Worm (Caenorhabditis elegans) whole organism, young adult: ENCODE results near the gene lips-5.

Source experiments
- B0035.1 ChIP-seq: sonication (generic microtip); optimal IDR thresholded peaks from 2 replicates; lab custom pipeline; 2016; ENCODE audit warnings: missing genetic modification characterization, mild to moderate bottlenecking, missing compliant biosample characterization, missing genotype, missing genetic modification reagents
- B0261.1 ChIP-seq: sonication (generic microtip); optimal IDR thresholded peaks from 2 replicates; lab custom pipeline; 2016; ENCODE audit warnings: mild to moderate bottlenecking, missing genetic modification characterization, moderate library complexity, missing compliant biosample characterization
- B0336.3 ChIP-seq: fragments of 200-800 bp; sonication (Bioruptor generic); IDR thresholded peaks from 2 replicates; pipeline ENCODE4 v1.3.6; 2022; ENCODE audit warnings: missing genetic modification characterization, missing compliant biosample characterization
- D2030.7 ChIP-seq: fragments of 200-800 bp; sonication (Bioruptor generic); IDR thresholded peaks from 2 replicates; pipeline ENCODE4 v1.3.6; 2022; ENCODE audit warnings: missing genetic modification reagents, missing genetic modification characterization, missing compliant biosample characterization
- F49E8.2 ChIP-seq: sonication (generic microtip); optimal IDR thresholded peaks from 3 replicates; lab custom pipeline; 2017; ENCODE audit warnings: missing genetic modification characterization, mild to moderate bottlenecking, missing compliant biosample characterization, antibody characterized with exemption, moderate library complexity; ENCODE audit not compliant: insufficient read depth
- F55B11.4 ChIP-seq: sonication (generic microtip); optimal IDR thresholded peaks from 2 replicates; lab custom pipeline; 2016; ENCODE audit warnings: missing compliant biosample characterization, missing genetic modification characterization, borderline replicate concordance; ENCODE audit not compliant: insufficient read depth
- K11D2.4 ChIP-seq: fragments of 200-800 bp; sonication (Bioruptor generic); IDR thresholded peaks from 2 replicates; pipeline ENCODE4 v1.3.6; 2022; ENCODE audit warnings: missing genetic modification reagents, missing genetic modification characterization, missing compliant biosample characterization
- Y56A3A.18 ChIP-seq: fragments of 200-800 bp; sonication (Bioruptor generic); IDR thresholded peaks from 2 replicates; pipeline ENCODE4 v1.3.6; 2022; ENCODE audit warnings: missing genetic modification reagents, missing genetic modification characterization, missing compliant biosample characterization
- Y67H2A.10 ChIP-seq: fragments of 200-800 bp; sonication (Bioruptor generic); conservative IDR thresholded peaks from 2 replicates; pipeline ENCODE4 v1.3.6; 2022; ENCODE audit warnings: missing genetic modification reagents, missing genetic modification characterization, missing compliant biosample characterization
- Y95B8A.8 ChIP-seq: fragments of 200-800 bp; sonication (Bioruptor generic); IDR thresholded peaks from 2 replicates; pipeline ENCODE4 v1.3.6; 2022; ENCODE audit warnings: missing genetic modification reagents, missing genetic modification characterization, missing compliant biosample characterization
- akir-1 ChIP-seq: fragments of 200-800 bp; sonication (Bioruptor generic); optimal IDR thresholded peaks from 2 replicates; lab custom pipeline; 2018; ENCODE audit warnings: mild to moderate bottlenecking, missing genetic modification characterization, moderate library complexity, missing compliant biosample characterization
- ama-1 ChIP-seq, 3 experiments: fragments of 150-350 bp in 1 of 3; sonication (generic microtip) in 2 of 3; optimal IDR thresholded peaks; 2 replicates each; lab custom pipeline; 2014 to 2018; ENCODE audit warnings: missing biosample characterization in 2 of 3, missing genetic modification characterization in 2 of 3, missing genetic modification reagents in 2 of 3
- aptf-3 ChIP-seq: fragments of 200-800 bp; sonication (Bioruptor generic); IDR thresholded peaks from 2 replicates; pipeline ENCODE4 v1.3.6; 2022; ENCODE audit warnings: missing genetic modification characterization, missing compliant biosample characterization
- attf-3 ChIP-seq: fragments of 200-800 bp; sonication (Bioruptor generic); conservative IDR thresholded peaks from 2 replicates; pipeline ENCODE4 v1.3.6; 2022; ENCODE audit warnings: missing genetic modification reagents, missing genetic modification characterization, missing compliant biosample characterization
- bed-1 ChIP-seq: fragments of 200-800 bp; sonication (Bioruptor generic); IDR thresholded peaks from 2 replicates; pipeline ENCODE4 v1.3.6; 2022; ENCODE audit warnings: missing genetic modification reagents, missing genetic modification characterization, missing compliant biosample characterization
- ceh-100 ChIP-seq: fragments of 200-800 bp; sonication (Bioruptor generic); IDR thresholded peaks from 2 replicates; pipeline ENCODE4 v1.3.6; 2022; ENCODE audit warnings: missing genetic modification reagents, missing genetic modification characterization, missing compliant biosample characterization
- ceh-27 ChIP-seq: fragments of 200-800 bp; sonication (Bioruptor generic); optimal IDR thresholded peaks from 2 replicates; lab custom pipeline; 2018; ENCODE audit warnings: mild to moderate bottlenecking, missing genetic modification characterization, moderate library complexity, missing compliant biosample characterization
- ceh-58 ChIP-seq: fragments of 200-800 bp; sonication (Bioruptor generic); IDR thresholded peaks from 2 replicates; pipeline ENCODE4 v1.3.6; 2022; ENCODE audit warnings: missing genetic modification characterization, missing compliant biosample characterization
- chd-7 ChIP-seq: sonication (generic microtip); optimal IDR thresholded peaks from 2 replicates; lab custom pipeline; 2016; ENCODE audit warnings: mild to moderate bottlenecking, missing genetic modification characterization, moderate library complexity, missing compliant biosample characterization
- die-1 ChIP-seq: sonication (generic microtip); optimal IDR thresholded peaks from 2 replicates; lab custom pipeline; 2016; ENCODE audit warnings: missing genotype, mild to moderate bottlenecking, missing genetic modification characterization, missing compliant biosample characterization
- dox-1 ChIP-seq: fragments of 200-800 bp; sonication (Bioruptor generic); IDR thresholded peaks from 2 replicates; pipeline ENCODE4 v1.3.6; 2022; ENCODE audit warnings: missing genetic modification reagents, missing genetic modification characterization, missing compliant biosample characterization
- dpff-1 ChIP-seq: sonication (generic microtip); optimal IDR thresholded peaks from 2 replicates; lab custom pipeline; 2017; ENCODE audit warnings: mild to moderate bottlenecking, missing genetic modification characterization, missing compliant biosample characterization
- egl-18 ChIP-seq: fragments of 200-800 bp; sonication (Bioruptor generic); IDR thresholded peaks from 2 replicates; pipeline ENCODE4 v1.3.6; 2022; ENCODE audit warnings: missing genetic modification reagents, missing genetic modification characterization, missing compliant biosample characterization
- ets-4 ChIP-seq: fragments of 200-800 bp; sonication (Bioruptor generic); optimal IDR thresholded peaks from 2 replicates; lab custom pipeline; 2018; ENCODE audit warnings: mild to moderate bottlenecking, missing genetic modification characterization, missing compliant biosample characterization
- gei-17 ChIP-seq: fragments of 200-800 bp; sonication (Bioruptor generic); optimal IDR thresholded peaks from 2 replicates; lab custom pipeline; 2018; ENCODE audit warnings: mild to moderate bottlenecking, missing genetic modification characterization, missing compliant biosample characterization
- lin-26 ChIP-seq: fragments of 200-800 bp; sonication (Bioruptor generic); IDR thresholded peaks from 2 replicates; pipeline ENCODE4 v1.3.6; 2022; ENCODE audit warnings: missing genetic modification reagents, missing genetic modification characterization, missing compliant biosample characterization
- lin-40 ChIP-seq: sonication (generic microtip); optimal IDR thresholded peaks from 2 replicates; lab custom pipeline; 2016; ENCODE audit warnings: missing genetic modification characterization, mild to moderate bottlenecking, missing compliant biosample characterization, missing genotype, missing genetic modification reagents
- madf-10 ChIP-seq: sonication (generic microtip); optimal IDR thresholded peaks from 2 replicates; lab custom pipeline; 2016; ENCODE audit warnings: mild to moderate bottlenecking, missing genetic modification characterization, missing compliant biosample characterization
- madf-6 ChIP-seq: fragments of 200-800 bp; sonication (Bioruptor generic); IDR thresholded peaks from 2 replicates; pipeline ENCODE4 v1.3.6; 2022; ENCODE audit warnings: missing genetic modification reagents, missing genetic modification characterization, missing compliant biosample characterization
- madf-8 ChIP-seq: fragments of 200-800 bp; sonication (Bioruptor generic); conservative IDR thresholded peaks from 2 replicates; pipeline ENCODE4 v1.3.6; 2022; ENCODE audit warnings: missing genetic modification reagents, missing genetic modification characterization, missing compliant biosample characterization
- mcd-1 ChIP-seq: fragments of 200-800 bp; sonication (Bioruptor generic); IDR thresholded peaks from 2 replicates; pipeline ENCODE4 v1.3.6; 2022; ENCODE audit warnings: missing genetic modification reagents, missing genetic modification characterization, missing compliant biosample characterization
- nfya-1 ChIP-seq: sonication (generic microtip); optimal IDR thresholded peaks from 2 replicates; lab custom pipeline; 2017; ENCODE audit warnings: antibody characterized with exemption, missing compliant biosample characterization, missing genetic modification characterization, borderline replicate concordance; ENCODE audit not compliant: insufficient read depth
- nfyb-1 ChIP-seq: fragments of 200-800 bp; sonication (Bioruptor generic); IDR thresholded peaks from 2 replicates; pipeline ENCODE4 v1.3.6; 2022; ENCODE audit warnings: missing genetic modification reagents, missing genetic modification characterization, missing compliant biosample characterization
- nhr-120 ChIP-seq: fragments of 200-800 bp; sonication (Bioruptor generic); IDR thresholded peaks from 2 replicates; pipeline ENCODE4 v1.3.6; 2022; ENCODE audit warnings: missing genetic modification characterization, missing compliant biosample characterization
- nhr-27 ChIP-seq: fragments of 200-800 bp; sonication (Bioruptor generic); optimal IDR thresholded peaks from 2 replicates; lab custom pipeline; 2018; ENCODE audit warnings: mild to moderate bottlenecking, missing genetic modification characterization, moderate library complexity, missing compliant biosample characterization
- pha-4 ChIP-seq: fragments of 150-350 bp; sonication (generic microtip); optimal IDR thresholded peaks from 2 replicates; lab custom pipeline; 2014; ENCODE audit warnings: missing biosample characterization, missing genetic modification reagents, missing genetic modification characterization
- rpc-1 ChIP-seq, 2 experiments: fragments of 150-350 bp in 1 of 2; sonication (generic microtip) in 1 of 2; optimal IDR thresholded peaks; 2 replicates each; lab custom pipeline; 2014 to 2018; ENCODE audit warnings: missing biosample characterization in 1 of 2, missing genetic modification characterization in 1 of 2, missing genetic modification reagents in 1 of 2, missing genotype in 1 of 2
- sptf-2 ChIP-seq: fragments of 200-800 bp; sonication (Bioruptor generic); optimal IDR thresholded peaks from 2 replicates; lab custom pipeline; 2018; ENCODE audit warnings: mild to moderate bottlenecking, missing genetic modification characterization, missing compliant biosample characterization
- tbp1 ChIP-seq: fragments of 200-800 bp; sonication (Bioruptor generic); optimal IDR thresholded peaks from 2 replicates; lab custom pipeline; 2018; ENCODE audit warnings: mild to moderate bottlenecking, missing genetic modification characterization, missing compliant biosample characterization
- tlf-1 ChIP-seq: fragments of 200-800 bp; sonication (Bioruptor generic); optimal IDR thresholded peaks from 2 replicates; lab custom pipeline; 2018; ENCODE audit warnings: mild to moderate bottlenecking, missing genetic modification characterization, missing compliant biosample characterization
- xnd-1 ChIP-seq: sonication (generic microtip); optimal IDR thresholded peaks from 2 replicates; lab custom pipeline; 2016; ENCODE audit warnings: missing genotype, missing genetic modification reagents, missing genetic modification characterization, missing compliant biosample characterization
- zfh-2 ChIP-seq: fragments of 200-800 bp; sonication (Bioruptor generic); conservative IDR thresholded peaks from 2 replicates; pipeline ENCODE4 v1.3.6; 2022; ENCODE audit warnings: missing genetic modification reagents, missing genetic modification characterization, missing compliant biosample characterization
- zim-3 ChIP-seq: sonication (generic microtip); optimal IDR thresholded peaks from 2 replicates; lab custom pipeline; 2017; ENCODE audit warnings: mild to moderate bottlenecking, missing genetic modification characterization, moderate library complexity, missing compliant biosample characterization
- ztf-22 ChIP-seq: fragments of 200-800 bp; sonication (Bioruptor generic); optimal IDR thresholded peaks from 2 replicates; lab custom pipeline; 2018; ENCODE audit warnings: mild to moderate bottlenecking, missing genetic modification characterization, moderate library complexity, missing compliant biosample characterization
- ztf-25 ChIP-seq: fragments of 200-800 bp; sonication (Bioruptor generic); IDR thresholded peaks from 2 replicates; pipeline ENCODE4 v1.3.6; 2022; ENCODE audit warnings: missing genetic modification reagents, missing genetic modification characterization, missing compliant biosample characterization
- ztf-6 ChIP-seq: fragments of 200-800 bp; sonication (Bioruptor generic); IDR thresholded peaks from 2 replicates; pipeline ENCODE4 v1.3.6; 2022; ENCODE audit warnings: missing genetic modification reagents, missing genetic modification characterization, missing compliant biosample characterization

The lips-5 gene

ce11 chrIV:11821591-11822361 lies 48.2 kb upstream of the lips-5 start, which contains the start of the genes par-5 and M117.3 (continued):
- TF ChIP-seq ceh-100 (GFP tag; lab: Robert Waterston, UW) = peak; percentile 35; the same call in 1 of the 2 replicates
- TF ChIP-seq ama-1 (optimal IDR thresholded peaks at IDR 0.05; lab: Kevin White, UChicago) = no peak
- no peak for TF ChIP-seq ama-1 (GFP tag; optimal IDR thresholded peaks at IDR 0.05; lab: Kevin White, UChicago)
- no peak for TF ChIP-seq B0261.1 (tag; lab: Kevin White, UChicago)
- 0 out of 2 replicates have a peak, but pooled peaks have one; percentile 22 for TF ChIP-seq egl-18 (GFP tag; lab: Robert Waterston, UW)
- TF ChIP-seq dox-1 (GFP tag; lab: Robert Waterston, UW) = peak; percentile 45; the same call in 1 of the 2 replicates
- peak; percentile 14 for TF ChIP-seq die-1
- TF ChIP-seq nfyb-1 = peak; percentile 90
- TF ChIP-seq nhr-27 (tag; lab: Kevin White, UChicago) = no peak
- peak; percentile 58 for TF ChIP-seq mcd-1
- TF ChIP-seq ets-4 (GFP tag; lab: Kevin White, UChicago) = peak; percentile 5
- TF ChIP-seq ztf-6 (GFP tag; lab: Robert Waterston, UW) = no peak
- no peak for TF ChIP-seq bed-1 (GFP tag; lab: Robert Waterston, UW)
- TF ChIP-seq zim-3 (tag; lab: Kevin White, UChicago) = no peak
- TF ChIP-seq B0336.3 (GFP tag; lab: Robert Waterston, UW) = peak; percentile 74; the same call in 1 of the 2 replicates
- TF ChIP-seq chd-7 (tag; lab: Kevin White, UChicago) = peak; percentile 53
- TF ChIP-seq xnd-1 (tag; lab: Kevin White, UChicago) = no peak
- peak; percentile 65 for TF ChIP-seq K11D2.4 (GFP tag; lab: Robert Waterston, UW)
- TF ChIP-seq zfh-2 = peak; percentile 85
- TF ChIP-seq nfya-1 (tag; lab: Kevin White, UChicago) = no peak
- no peak for TF ChIP-seq ceh-58 (GFP tag; lab: Robert Waterston, UW)
- TF ChIP-seq lin-26 (GFP tag; lab: Robert Waterston, UW) = peak; percentile 68; the same call in 1 of the 2 replicates
- peak; percentile 29; the same call in 1 of the 2 replicates for TF ChIP-seq madf-6
- TF ChIP-seq attf-3 (GFP tag; lab: Robert Waterston, UW) = 0 out of 2 replicates have a peak, but pooled peaks have one; percentile 8
- TF ChIP-seq Y95B8A.8 (GFP tag; lab: Robert Waterston, UW) = peak; percentile 55; the same call in 1 of the 2 replicates
- TF ChIP-seq akir-1 = no peak
- no peak for TF ChIP-seq pha-4 (tag; lab: Kevin White, UChicago)
- no peak for TF ChIP-seq B0035.1 (tag; lab: Kevin White, UChicago)
- peak; percentile 16 for TF ChIP-seq ztf-22 (GFP tag; lab: Kevin White, UChicago)
- no peak; the same call in 1 of the 2 replicates for TF ChIP-seq Y67H2A.10
- no peak for TF ChIP-seq ztf-25 (GFP tag; lab: Robert Waterston, UW)
- TF ChIP-seq sptf-2 (GFP tag; lab: Kevin White, UChicago) = no peak
- TF ChIP-seq gei-17 = no peak
- peak; percentile 21 for TF ChIP-seq tlf-1 (GFP tag; lab: Kevin White, UChicago)
- no peak for TF ChIP-seq F55B11.4 (tag; lab: Kevin White, UChicago)
- TF ChIP-seq aptf-3 (GFP tag; lab: Robert Waterston, UW) = no peak
- TF ChIP-seq nhr-120 (GFP tag; lab: Robert Waterston, UW) = no peak
- no peak for TF ChIP-seq rpc-1 (optimal IDR thresholded peaks at IDR 0.05; lab: Kevin White, UChicago)
- no peak for TF ChIP-seq rpc-1 (tag; optimal IDR thresholded peaks at IDR 0.05; lab: Kevin White, UChicago)
- peak; percentile 65 for TF ChIP-seq tbp1
- peak; percentile 69 for TF ChIP-seq lin-40
- no peak for TF ChIP-seq madf-8 (GFP tag; lab: Robert Waterston, UW)
- TF ChIP-seq D2030.7 (GFP tag; lab: Robert Waterston, UW) = peak; percentile 11; the same call in 1 of the 2 replicates
- TF ChIP-seq F49E8.2 (tag; lab: Kevin White, UChicago) = no peak
- peak; percentile 90 for TF ChIP-seq ceh-27 (GFP tag; lab: Kevin White, UChicago)
- TF ChIP-seq Y56A3A.18 (GFP tag; lab: Robert Waterston, UW) = no peak
- peak; percentile 64 for TF ChIP-seq madf-10 (tag; lab: Kevin White, UChicago)
- TF ChIP-seq dpff-1 (tag; lab: Kevin White, UChicago) = no peak
